Fruit fly (Drosophila melanogaster): ENCODE measurements around the gene CG6154.

Gene CG6154

DNA sequence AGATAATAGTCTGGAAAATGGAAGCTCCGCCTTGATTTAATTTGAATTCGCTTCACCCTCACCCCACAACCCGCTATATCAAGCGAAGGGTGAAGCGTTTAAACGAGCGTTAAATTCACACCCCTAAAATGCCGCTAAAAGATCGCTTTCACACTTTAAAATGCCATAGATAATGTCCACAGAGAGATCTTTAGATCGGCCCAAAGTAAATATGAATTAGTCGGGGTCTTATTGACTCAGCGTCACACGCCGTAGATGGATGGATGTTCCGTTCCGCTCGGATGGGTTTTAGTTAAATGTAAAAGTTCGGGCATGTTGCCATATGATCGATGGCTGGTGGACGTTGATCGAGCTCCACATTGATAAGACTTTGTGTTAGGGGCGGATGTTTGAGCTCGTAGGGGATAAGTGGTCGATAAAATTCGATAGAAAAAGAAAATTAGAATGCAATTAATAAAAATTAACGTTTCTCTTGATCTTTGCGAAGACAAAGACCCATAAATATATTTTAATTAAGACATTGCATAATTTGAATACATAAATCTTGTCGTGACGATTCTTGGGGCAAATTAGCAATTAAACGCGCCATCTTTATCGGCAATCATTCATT, 34.3 kb upstream of the CG6154 start (continued):
- TF ChIP-seq CG10979 (tag; optimal IDR thresholded peaks at IDR 0.05) = peak; percentile 36
- peak; percentile 24 for TF ChIP-seq CG30020 (tag; optimal IDR thresholded peaks at IDR 0.05)
- TF ChIP-seq Atf6 (GFP tag; IDR thresholded peaks at IDR 0.05) = peak; percentile 92
- peak; percentile 77 for TF ChIP-seq CG1647 (GFP tag; optimal IDR thresholded peaks at IDR 0.05)
- peak; percentile 91 for TF ChIP-seq CG10543 (GFP tag; optimal IDR thresholded peaks at IDR 0.05)
- peak; percentile 74 for TF ChIP-seq CG11723 (GFP tag; optimal IDR thresholded peaks at IDR 0.05)
- peak; percentile 81 for TF ChIP-seq pfk (GFP tag; optimal IDR thresholded peaks at IDR 0.05)
- TF ChIP-seq klu (GFP tag; IDR thresholded peaks at IDR 0.05) = peak; percentile 67
- TF ChIP-seq CG2116 (GFP tag; optimal IDR thresholded peaks at IDR 0.05) = peak; percentile 49
- peak; percentile 70 for TF ChIP-seq NfI (GFP tag; optimal IDR thresholded peaks at IDR 0.05)
- no peak for TF ChIP-seq CG2129 (GFP tag; IDR thresholded peaks at IDR 0.05; ENCODE audit: partially characterized antibody)
- TF ChIP-seq CG14965 (GFP tag; optimal IDR thresholded peaks at IDR 0.05; ENCODE audit: borderline replicate concordance) = peak; percentile 77
- TF ChIP-seq ttk (GFP tag; IDR thresholded peaks at IDR 0.05) = peak; percentile 52; the same call in 1 of the 2 replicates
- peak; percentile 88 for TF ChIP-seq Sox100B (GFP tag; optimal IDR thresholded peaks at IDR 0.05)
- peak; percentile 84 for TF ChIP-seq zfh1 (GFP tag; IDR thresholded peaks at IDR 0.05)
- no peak for TF ChIP-seq chinmo (GFP tag; IDR thresholded peaks at IDR 0.05; ENCODE audit: partially characterized antibody)
- peak; percentile 88 for TF ChIP-seq Xrp1 (GFP tag; IDR thresholded peaks at IDR 0.05)
- TF ChIP-seq danr (GFP tag; IDR thresholded peaks at IDR 0.05) = peak; percentile 77
- peak; percentile 86 for TF ChIP-seq her (GFP tag; optimal IDR thresholded peaks at IDR 0.05)
- TF ChIP-seq E2f2 (GFP tag; IDR thresholded peaks at IDR 0.05) = peak; percentile 68
- TF ChIP-seq Dfd (GFP tag; optimal IDR thresholded peaks at IDR 0.05) = no peak
- TF ChIP-seq sqz (GFP tag; optimal IDR thresholded peaks at IDR 0.05) = peak; percentile 52
- TF ChIP-seq Meics (GFP tag; optimal IDR thresholded peaks at IDR 0.05) = peak; percentile 72
- TF ChIP-seq ham (GFP tag; IDR thresholded peaks at IDR 0.05) = peak; percentile 39; the same call in 1 of the 2 replicates
- TF ChIP-seq CG12769 (tag; optimal IDR thresholded peaks at IDR 0.05) = peak; percentile 88
- peak; percentile 88 for TF ChIP-seq Nf-YA (GFP tag; IDR thresholded peaks at IDR 0.05)
- TF ChIP-seq CG6765 (GFP tag; optimal IDR thresholded peaks at IDR 0.05) = peak; percentile 66
- peak; percentile 79 for TF ChIP-seq slbo (GFP tag; IDR thresholded peaks at IDR 0.05)
- peak; percentile 76; the same call in 1 of the 2 replicates for TF ChIP-seq E2f1 (GFP tag; IDR thresholded peaks at IDR 0.05)
- peak; percentile 91 for TF ChIP-seq Fer3 (tag; optimal IDR thresholded peaks at IDR 0.05)
- peak; percentile 73 for TF ChIP-seq ash1 (GFP tag; optimal IDR thresholded peaks at IDR 0.05)
- TF ChIP-seq CG8290 (GFP tag; optimal IDR thresholded peaks at IDR 0.05) = peak; percentile 94
- peak; percentile 79 to 96 for TF ChIP-seq CG8290 (tag; optimal IDR thresholded peaks at IDR 0.05)
- peak; percentile 58 for TF ChIP-seq fd3F (GFP tag; optimal IDR thresholded peaks at IDR 0.05)
- no peak for TF ChIP-seq nom (GFP tag; optimal IDR thresholded peaks at IDR 0.05)
- peak; percentile 83 for TF ChIP-seq vvl (GFP tag; IDR thresholded peaks at IDR 0.05)
- TF ChIP-seq kah (GFP tag; optimal IDR thresholded peaks at IDR 0.05) = peak; percentile 67
- TF ChIP-seq sisA (GFP tag; IDR thresholded peaks at IDR 0.05) = peak; percentile 47; the same call in 1 of the 2 replicates
- 0 out of 2 replicates have a peak, but pooled peaks have one; percentile 20 for TF ChIP-seq lmd (GFP tag; IDR thresholded peaks at IDR 0.05)
- peak; percentile 64 for TF ChIP-seq Six4 (GFP tag; optimal IDR thresholded peaks at IDR 0.05)
- peak; percentile 94 for TF ChIP-seq rib (GFP tag; IDR thresholded peaks at IDR 0.05)
- TF ChIP-seq amos (GFP tag; IDR thresholded peaks at IDR 0.05; ENCODE audit: partially characterized antibody) = no peak
- peak; percentile 60 for TF ChIP-seq pum (GFP tag; optimal IDR thresholded peaks at IDR 0.05)
- no peak for TF ChIP-seq br (optimal IDR thresholded peaks at IDR 0.05)
- peak; percentile 96 for TF ChIP-seq CG7987 (GFP tag; optimal IDR thresholded peaks at IDR 0.05)
- peak; percentile 73 for TF ChIP-seq gcm2 (GFP tag; optimal IDR thresholded peaks at IDR 0.05)
- peak; percentile 98 for TF ChIP-seq ATbp (GFP tag; optimal IDR thresholded peaks at IDR 0.05)
- peak; percentile 86 for TF ChIP-seq gro (GFP tag; optimal IDR thresholded peaks at IDR 0.05)
- TF ChIP-seq CG6813 (GFP tag; optimal IDR thresholded peaks at IDR 0.05) = peak; percentile 91
- TF ChIP-seq Hmx (GFP tag; optimal IDR thresholded peaks at IDR 0.05) = no peak

All from whole organism, embryonic.